Worm (Caenorhabditis elegans) whole organism, L1 larva: Measurements from ENCODE around the gene unc-132.

Source experiments
- C34B4.2 ChIP-seq: sonication (generic microtip); optimal IDR thresholded peaks from 2 replicates; lab custom pipeline; 2017; ENCODE audit warnings: mild to moderate bottlenecking, missing genetic modification characterization, missing compliant biosample characterization
- F16B12.6 ChIP-seq: fragments of 150-350 bp; optimal IDR thresholded peaks from 2 replicates; lab custom pipeline; 2014; ENCODE audit warnings: missing biosample characterization, missing genetic modification characterization
- Y116A8C.19 ChIP-seq: sonication (generic microtip); optimal IDR thresholded peaks from 2 replicates; lab custom pipeline; 2016; ENCODE audit warnings: missing compliant biosample characterization, missing genetic modification characterization, borderline replicate concordance
- alr-1 ChIP-seq: fragments of 200-800 bp; sonication (Bioruptor generic); optimal IDR thresholded peaks from 2 replicates; lab custom pipeline; 2018; ENCODE audit warnings: borderline replicate concordance, mild to moderate bottlenecking, missing genetic modification characterization, missing compliant biosample characterization
- blmp-1 ChIP-seq: fragments of 150-350 bp; optimal IDR thresholded peaks from 2 replicates; lab custom pipeline; 2014; ENCODE audit warnings: missing biosample characterization, missing genetic modification characterization
- ceh-8 ChIP-seq: fragments of 200-800 bp; sonication (Bioruptor generic); optimal IDR thresholded peaks from 2 replicates; lab custom pipeline; 2018; ENCODE audit warnings: mild to moderate bottlenecking, missing genetic modification characterization, moderate library complexity, missing compliant biosample characterization
- ceh-90 ChIP-seq: sonication (generic microtip); optimal IDR thresholded peaks from 2 replicates; lab custom pipeline; 2016; ENCODE audit warnings: missing genetic modification characterization, missing compliant biosample characterization
- efl-1 ChIP-seq, 4 experiments: fragments of 150-350 bp; optimal IDR thresholded peaks in 3 of 4; peaks in 1 of 4; 1 replicate in 1 of 4; 2 replicates in 3 of 4; lab custom pipeline; 2014; ENCODE audit warnings: missing biosample characterization in 2 of 4, missing genetic modification characterization in 2 of 4, missing genetic modification reagents in 2 of 4
- efl-3 ChIP-seq: fragments of 200-800 bp; sonication (Bioruptor generic); optimal IDR thresholded peaks from 2 replicates; lab custom pipeline; 2018; ENCODE audit warnings: mild to moderate bottlenecking, missing genetic modification characterization, missing compliant biosample characterization
- egl-13 ChIP-seq: sonication (generic microtip); optimal IDR thresholded peaks from 2 replicates; lab custom pipeline; 2016; ENCODE audit warnings: missing genotype, missing genetic modification reagents, missing genetic modification characterization, missing compliant biosample characterization
- fkh-4 ChIP-seq: sonication (generic microtip); optimal IDR thresholded peaks from 2 replicates; lab custom pipeline; 2016; ENCODE audit warnings: missing compliant biosample characterization, missing genetic modification characterization, borderline replicate concordance
- grh-1 ChIP-seq: fragments of 200-800 bp; sonication (Bioruptor generic); IDR thresholded peaks from 2 replicates; pipeline ENCODE4 v1.3.6; 2022; ENCODE audit warnings: missing genetic modification reagents, missing genetic modification characterization, missing compliant biosample characterization
- hpl-2 ChIP-seq: fragments of 150-350 bp; optimal IDR thresholded peaks from 2 replicates; lab custom pipeline; 2014; ENCODE audit warnings: missing biosample characterization, missing genetic modification reagents, missing genetic modification characterization
- isw-1 ChIP-seq: fragments of 200-800 bp; sonication (Bioruptor generic); IDR thresholded peaks from 2 replicates; pipeline ENCODE4 v1.3.6; 2022; ENCODE audit warnings: missing genetic modification characterization, missing compliant biosample characterization
- jun-1 ChIP-seq: fragments of 150-350 bp; optimal IDR thresholded peaks from 2 replicates; lab custom pipeline; 2014; ENCODE audit warnings: missing biosample characterization, missing genetic modification reagents, missing genetic modification characterization
- lin-14 ChIP-seq: fragments of 200-800 bp; sonication (Bioruptor generic); optimal IDR thresholded peaks from 2 replicates; lab custom pipeline; 2018; ENCODE audit warnings: mild to moderate bottlenecking, missing genetic modification characterization, moderate library complexity, missing compliant biosample characterization
- lin-35 ChIP-seq, 2 experiments: fragments of 150-350 bp; optimal IDR thresholded peaks; 2 replicates each; lab custom pipeline; 2014; ENCODE audit warnings: missing biosample characterization in 2 of 2, missing genetic modification characterization in 2 of 2, missing genetic modification reagents in 2 of 2
- lin-39 ChIP-seq: fragments of 150-350 bp; optimal IDR thresholded peaks from 2 replicates; lab custom pipeline; 2014; ENCODE audit warnings: missing biosample characterization, missing genetic modification reagents, missing genetic modification characterization
- mdl-1 ChIP-seq, 2 experiments: fragments of 150-350 bp; optimal IDR thresholded peaks; 2 replicates each; lab custom pipeline; 2014 to 2017; ENCODE audit warnings: missing biosample characterization in 2 of 2, missing genetic modification characterization in 2 of 2, inconsistent platforms in 1 of 2
- nhr-11 ChIP-seq: fragments of 150-350 bp; optimal IDR thresholded peaks from 2 replicates; lab custom pipeline; 2014; ENCODE audit warnings: missing biosample characterization, missing genetic modification characterization
- nhr-19 ChIP-seq: fragments of 200-800 bp; sonication (Bioruptor generic); conservative IDR thresholded peaks from 2 replicates; pipeline ENCODE4 v1.3.6; 2022; ENCODE audit warnings: missing genetic modification characterization, missing compliant biosample characterization
- nhr-28 ChIP-seq: fragments of 150-350 bp; optimal IDR thresholded peaks from 2 replicates; lab custom pipeline; 2014; ENCODE audit warnings: missing biosample characterization, missing genetic modification characterization
- nhr-84 ChIP-seq: sonication (generic microtip); optimal IDR thresholded peaks from 2 replicates; lab custom pipeline; 2017; ENCODE audit warnings: missing biosample characterization, missing genetic modification characterization
- rnt-1 ChIP-seq: sonication (generic microtip); optimal IDR thresholded peaks from 2 replicates; lab custom pipeline; 2016; ENCODE audit warnings: mild to moderate bottlenecking, missing genetic modification characterization, moderate library complexity, missing compliant biosample characterization
- skn-1 ChIP-seq: fragments of 150-350 bp; optimal IDR thresholded peaks from 2 replicates; lab custom pipeline; 2014; ENCODE audit warnings: missing biosample characterization, missing genetic modification characterization
- snu-23 ChIP-seq: sonication (generic microtip); optimal IDR thresholded peaks from 2 replicates; lab custom pipeline; 2016; ENCODE audit warnings: missing genetic modification characterization, missing compliant biosample characterization
- sptf-1 ChIP-seq: fragments of 150-350 bp; optimal IDR thresholded peaks from 2 replicates; lab custom pipeline; 2014; ENCODE audit warnings: missing biosample characterization, missing genetic modification characterization
- swsn-7 ChIP-seq: sonication (generic microtip); optimal IDR thresholded peaks from 2 replicates; lab custom pipeline; 2016; ENCODE audit warnings: missing genetic modification characterization, missing compliant biosample characterization
- tlp-1 ChIP-seq: fragments of 150-350 bp; optimal IDR thresholded peaks from 2 replicates; lab custom pipeline; 2014; ENCODE audit warnings: missing biosample characterization, missing genetic modification characterization
- unc-130 ChIP-seq: fragments of 150-350 bp; optimal IDR thresholded peaks from 2 replicates; lab custom pipeline; 2017; ENCODE audit warnings: missing biosample characterization, missing genetic modification characterization, inconsistent platforms
- unc-30 ChIP-seq: sonication (generic microtip); optimal IDR thresholded peaks from 2 replicates; lab custom pipeline; 2017; ENCODE audit warnings: missing biosample characterization, missing genetic modification characterization
- unc-86 ChIP-seq: sonication (generic microtip); optimal IDR thresholded peaks from 2 replicates; lab custom pipeline; 2016; ENCODE audit warnings: missing genetic modification characterization, missing compliant biosample characterization
- xbp-1 ChIP-seq: sonication (generic microtip); optimal IDR thresholded peaks from 2 replicates; lab custom pipeline; 2016; ENCODE audit warnings: missing genetic modification characterization, missing compliant biosample characterization
- zip-4 ChIP-seq: fragments of 200-800 bp; sonication (Bioruptor generic); optimal IDR thresholded peaks from 2 replicates; lab custom pipeline; 2018; ENCODE audit warnings: mild to moderate bottlenecking, missing genetic modification characterization, moderate library complexity, missing compliant biosample characterization
- ztf-4 ChIP-seq: fragments of 150-350 bp; optimal IDR thresholded peaks from 2 replicates; lab custom pipeline; 2014; ENCODE audit warnings: missing biosample characterization, missing genetic modification characterization

unc-132 gene

ce11 chrV:3644193-3644693 lies 42.7 kb upstream of the unc-132 start, which contains the start of gene F59B1.8 (continued):
- TF ChIP-seq snu-23 (peak; percentile 55), ceh-90 (tag; lab: Kevin White, UChicago) (no peak), lin-14 (peak; percentile 78), skn-1 (tag; lab: Kevin White, UChicago) (peak; percentile 15), mdl-1 (tag; optimal IDR thresholded peaks at IDR 0.05; lab: Kevin White, UChicago) (peak in 1 of 2 experiments; percentile 29)

- TF ChIP-seq Y116A8C.19 (tag; lab: Kevin White, UChicago) (no peak), hpl-2 (GFP tag; lab: Kevin White, UChicago) (no peak), sptf-1 (tag; lab: Kevin White, UChicago) (no peak), grh-1 (GFP tag; lab: Robert Waterston, UW) (no peak), rnt-1 (tag; lab: Kevin White, UChicago) (no peak), unc-86 (no peak), skn-1 (tag; lab: Kevin White, UChicago) (no peak), fkh-4 (tag; lab: Kevin White, UChicago) (no peak), egl-13 (no peak), nhr-28 (tag; lab: Kevin White, UChicago) (no peak), ceh-90 (tag; lab: Kevin White, UChicago) (no peak), nhr-11 (no peak)
Observed at ce11 chrV:3647862-3648261, 39.0 kb upstream of the unc-132 start, which contains the start of gene F59B1.10. TSS of gene F59B1.10 (minus strand) at chrV:3647962.

- TF ChIP-seq grh-1 (GFP tag; lab: Robert Waterston, UW) (no peak), efl-1 (optimal IDR thresholded peaks at IDR 0.05; lab: Kevin White, UChicago) (no peak), efl-1 (GFP tag; optimal IDR thresholded peaks at IDR 0.05 in 1 of 2; lab: Kevin White, UChicago) (no peak), nhr-84 (tag; lab: Kevin White, UChicago) (no peak)
Observed at ce11 chrV:3649473-3649872, 37.4 kb upstream of the unc-132 start, which contains the start of gene str-114. TSS of gene str-114 (plus strand) at chrV:3649773.

DNA sequence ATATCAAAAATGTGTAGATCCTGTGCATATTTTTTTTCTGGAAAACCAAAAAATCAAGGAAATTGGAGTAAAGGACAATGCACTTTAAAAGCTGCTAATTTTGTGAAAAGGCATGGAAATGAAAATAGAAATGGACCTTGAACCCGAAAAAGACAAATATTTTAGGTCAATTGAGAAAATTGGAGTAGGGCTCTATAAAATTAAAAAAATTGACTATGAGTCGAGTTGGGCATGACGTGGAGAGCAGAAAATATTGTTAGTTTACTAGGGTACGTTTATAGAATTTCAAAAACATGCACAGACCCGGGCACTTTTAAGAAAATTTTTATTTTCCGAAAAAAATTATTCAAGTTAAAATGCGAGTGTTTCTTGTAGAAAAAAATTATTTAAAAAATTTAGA lies 27.4 kb upstream of the unc-132 start, which contains the start of gene acr-23:
acr-23 (minus strand) TSS at position 101 of the 400 bp plus-strand sequence.
- TF ChIP-seq F16B12.6 (tag; lab: Kevin White, UChicago) (no peak), nhr-28 (tag; lab: Kevin White, UChicago) (no peak), efl-1 (optimal IDR thresholded peaks at IDR 0.05; lab: Kevin White, UChicago) (no peak), efl-1 (GFP tag; optimal IDR thresholded peaks at IDR 0.05 in 1 of 2; lab: Kevin White, UChicago) (no peak), lin-35 (GFP tag; optimal IDR thresholded peaks at IDR 0.05; lab: Kevin White, UChicago) (no peak), xbp-1 (tag; lab: Kevin White, UChicago) (no peak)

- TF ChIP-seq efl-3 (GFP tag; lab: Kevin White, UChicago): no peak
- TF ChIP-seq lin-39 (tag; lab: Kevin White, UChicago): no peak
- TF ChIP-seq nhr-11: no peak
- TF ChIP-seq Y116A8C.19 (tag; lab: Kevin White, UChicago): no peak
- no peak for TF ChIP-seq blmp-1 (tag; lab: Kevin White, UChicago)
- TF ChIP-seq tlp-1: no peak
- TF ChIP-seq unc-30: no peak
- no peak for TF ChIP-seq swsn-7 (tag; lab: Kevin White, UChicago)
Observed at ce11 chrV:3666887-3667286, 20.0 kb upstream of the unc-132 start, which contains the start of gene str-113. TSS of gene str-113 (minus strand) at chrV:3666987.

- TF ChIP-seq grh-1 (GFP tag; lab: Robert Waterston, UW): no peak
- no peak for TF ChIP-seq nhr-84 (tag; lab: Kevin White, UChicago)
- no peak for TF ChIP-seq unc-130 (tag; lab: Kevin White, UChicago)
- no peak for TF ChIP-seq isw-1
- no peak for TF ChIP-seq jun-1 (tag; lab: Kevin White, UChicago)
- no peak for TF ChIP-seq swsn-7 (tag; lab: Kevin White, UChicago)
- TF ChIP-seq unc-86: no peak
- TF ChIP-seq alr-1 (tag; lab: Kevin White, UChicago): no peak
- no peak for TF ChIP-seq C34B4.2 (tag; lab: Kevin White, UChicago)
- no peak for TF ChIP-seq ztf-4 (tag; lab: Kevin White, UChicago)
- no peak for TF ChIP-seq nhr-19 (GFP tag; lab: Robert Waterston, UW)
- TF ChIP-seq egl-13: no peak
- TF ChIP-seq nhr-28 (tag; lab: Kevin White, UChicago): no peak
- TF ChIP-seq efl-3 (GFP tag; lab: Kevin White, UChicago): no peak
- no peak for TF ChIP-seq zip-4 (GFP tag; lab: Kevin White, UChicago)
- no peak for TF ChIP-seq ceh-8 (GFP tag; lab: Kevin White, UChicago)
- TF ChIP-seq ceh-90 (tag; lab: Kevin White, UChicago): no peak
Observed at ce11 chrV:3668464-3668863, 18.4 kb upstream of the unc-132 start, which contains the start of gene Y39H10B.2. TSS of gene Y39H10B.2 (plus strand) at chrV:3668764.
